Fruit fly (Drosophila melanogaster): ENCODE measurements around the gene CG31370.

CG31370 gene

dm6 chr3R:25262322-25262761 is 39.9 kb upstream of the CG31370 start, which contains the start of the genes Kdsr and CG11858:
Gene Kdsr (minus strand): TSS chr3R:25262498.
Gene CG11858 (plus strand): TSS chr3R:25262741.
- peak; percentile 74 for TF ChIP-seq Sp1 (GFP tag; optimal IDR thresholded peaks at IDR 0.05)
- no peak for TF ChIP-seq Hr83 (GFP tag; optimal IDR thresholded peaks at IDR 0.05; ENCODE audit: poor library complexity, severe bottlenecking)
- no peak for TF ChIP-seq tai (GFP tag; optimal IDR thresholded peaks at IDR 0.05)
- TF ChIP-seq fru (GFP tag; optimal IDR thresholded peaks at IDR 0.05), result peak; percentile 75
- no peak for TF ChIP-seq Vsx2 (GFP tag; optimal IDR thresholded peaks at IDR 0.05; ENCODE audit: partially characterized antibody)
- no peak for TF ChIP-seq dsf (GFP tag; optimal IDR thresholded peaks at IDR 0.05; ENCODE audit: borderline replicate concordance)
- peak; percentile 93 for TF ChIP-seq woc (GFP tag; optimal IDR thresholded peaks at IDR 0.05)
- TF ChIP-seq Dif (GFP tag; optimal IDR thresholded peaks at IDR 0.05; ENCODE audit: partially characterized antibody), result no peak
- no peak for TF ChIP-seq Dfd (GFP tag; optimal IDR thresholded peaks at IDR 0.05)
- TF ChIP-seq psq (GFP tag; optimal IDR thresholded peaks at IDR 0.05), result peak; percentile 52
- no peak for TF ChIP-seq usp (GFP tag; optimal IDR thresholded peaks at IDR 0.05)
- TF ChIP-seq pan (optimal IDR thresholded peaks at IDR 0.05), result no peak
- peak; percentile 25 to 79 for TF ChIP-seq foxo (GFP tag; optimal IDR thresholded peaks at IDR 0.05)
- no peak for TF ChIP-seq N (GFP tag; optimal IDR thresholded peaks at IDR 0.05)
- no peak for TF ChIP-seq dl (GFP tag; optimal IDR thresholded peaks at IDR 0.05; ENCODE audit: insufficient read depth in 1 of 2, partially characterized antibody in 2 of 2)
- no peak for TF ChIP-seq dmrt93B (GFP tag; optimal IDR thresholded peaks at IDR 0.05)
- TF ChIP-seq jim (GFP tag; optimal IDR thresholded peaks at IDR 0.05), result no peak
- peak; percentile 83 for TF ChIP-seq h (GFP tag; optimal IDR thresholded peaks at IDR 0.05)
- no peak for TF ChIP-seq lola (GFP tag; optimal IDR thresholded peaks at IDR 0.05)
- no peak for TF ChIP-seq brk (GFP tag; optimal IDR thresholded peaks at IDR 0.05)
- TF ChIP-seq OdsH (GFP tag; optimal IDR thresholded peaks at IDR 0.05), result peak; percentile 55
- TF ChIP-seq Jra (GFP tag; optimal IDR thresholded peaks at IDR 0.05), result peak; percentile 62
- TF ChIP-seq ey (GFP tag; optimal IDR thresholded peaks at IDR 0.05), result peak; percentile 75
- no peak for TF ChIP-seq Abd-B (GFP tag; optimal IDR thresholded peaks at IDR 0.05)
- TF ChIP-seq sv (GFP tag; optimal IDR thresholded peaks at IDR 0.05), result peak; percentile 67
- TF ChIP-seq Mio (GFP tag; optimal IDR thresholded peaks at IDR 0.05), result no peak
- peak; percentile 99 for TF ChIP-seq Myc (optimal IDR thresholded peaks at IDR 0.05)
- peak; percentile 72 for TF ChIP-seq br (GFP tag; optimal IDR thresholded peaks at IDR 0.05)
- TF ChIP-seq CG32264 (GFP tag; optimal IDR thresholded peaks at IDR 0.05), result peak; percentile 36
- TF ChIP-seq Hr78 (GFP tag; optimal IDR thresholded peaks at IDR 0.05), result no peak
- TF ChIP-seq CrebA (GFP tag; optimal IDR thresholded peaks at IDR 0.05; ENCODE audit: borderline replicate concordance), result no peak
- peak; percentile 71 for TF ChIP-seq rgr (GFP tag; optimal IDR thresholded peaks at IDR 0.05)
- peak; percentile 72 for TF ChIP-seq CG9705 (GFP tag; optimal IDR thresholded peaks at IDR 0.05)
- TF ChIP-seq sage (GFP tag; optimal IDR thresholded peaks at IDR 0.05), result no peak
- TF ChIP-seq Rel (GFP tag; optimal IDR thresholded peaks at IDR 0.05), result no peak
- TF ChIP-seq Rel (tag; optimal IDR thresholded peaks at IDR 0.05), result peak; percentile 53
- TF ChIP-seq HLH106 (tag; optimal IDR thresholded peaks at IDR 0.05), result peak; percentile 72
- TF ChIP-seq Hnf4 (GFP tag; optimal IDR thresholded peaks at IDR 0.05), result no peak
- TF ChIP-seq GATAd (GFP tag; optimal IDR thresholded peaks at IDR 0.05), result peak; percentile 57

dm6 chr3R:25265589-25266201 is 36.6 kb upstream of the CG31370 start, which contains the start of the genes GlnRS and RIOK2:
Gene GlnRS (minus strand): TSS chr3R:25265721.
Gene RIOK2 (plus strand): TSS chr3R:25265844.
- no peak for TF ChIP-seq tai (GFP tag; optimal IDR thresholded peaks at IDR 0.05)
- no peak for TF ChIP-seq brk (GFP tag; optimal IDR thresholded peaks at IDR 0.05)
- no peak for TF ChIP-seq GATAd (GFP tag; optimal IDR thresholded peaks at IDR 0.05)
- TF ChIP-seq woc (GFP tag; optimal IDR thresholded peaks at IDR 0.05), result no peak
- peak; percentile 75 for TF ChIP-seq Myc (optimal IDR thresholded peaks at IDR 0.05)
- TF ChIP-seq psq (GFP tag; optimal IDR thresholded peaks at IDR 0.05), result no peak
- TF ChIP-seq Dfd (GFP tag; optimal IDR thresholded peaks at IDR 0.05), result no peak
- TF ChIP-seq Vsx2 (GFP tag; optimal IDR thresholded peaks at IDR 0.05; ENCODE audit: partially characterized antibody), result no peak
- no peak for TF ChIP-seq jim (GFP tag; optimal IDR thresholded peaks at IDR 0.05)
- TF ChIP-seq Abd-B (GFP tag; optimal IDR thresholded peaks at IDR 0.05), result peak; percentile 59
- no peak for TF ChIP-seq dmrt93B (GFP tag; optimal IDR thresholded peaks at IDR 0.05)
- TF ChIP-seq Dif (GFP tag; optimal IDR thresholded peaks at IDR 0.05; ENCODE audit: partially characterized antibody), result no peak
- peak; percentile 79 for TF ChIP-seq Hr78 (GFP tag; optimal IDR thresholded peaks at IDR 0.05)
- no peak for TF ChIP-seq Rel (GFP tag; optimal IDR thresholded peaks at IDR 0.05)
- peak; percentile 54 for TF ChIP-seq Rel (tag; optimal IDR thresholded peaks at IDR 0.05)
- no peak for TF ChIP-seq dsf (GFP tag; optimal IDR thresholded peaks at IDR 0.05; ENCODE audit: borderline replicate concordance)
- TF ChIP-seq Hr83 (GFP tag; optimal IDR thresholded peaks at IDR 0.05; ENCODE audit: poor library complexity, severe bottlenecking), result no peak
- TF ChIP-seq foxo (GFP tag; optimal IDR thresholded peaks at IDR 0.05), result no peak
- no peak for TF ChIP-seq rgr (GFP tag; optimal IDR thresholded peaks at IDR 0.05)
- peak; percentile 13 for TF ChIP-seq Sp1 (GFP tag; optimal IDR thresholded peaks at IDR 0.05)
- TF ChIP-seq ey (GFP tag; optimal IDR thresholded peaks at IDR 0.05), result no peak
- peak; percentile 100 for TF ChIP-seq N (GFP tag; optimal IDR thresholded peaks at IDR 0.05)
- TF ChIP-seq lola (GFP tag; optimal IDR thresholded peaks at IDR 0.05), result no peak

Data from whole organism, wandering third instar larva.